Worm (Caenorhabditis elegans) whole organism, L2 larva: Measurements from ENCODE around the gene F54D5.4.
"Not testable (repeated sequence)": the region's sequence is repeated elsewhere in the genome, so short reads cannot be mapped to it uniquely, and the experiment has no call there.

Source experiments
- C34F6.9 ChIP-seq: fragments of 150-350 bp; optimal IDR thresholded peaks from 2 replicates; lab custom pipeline; 2014; ENCODE audit warnings: missing biosample characterization, missing genetic modification characterization
- F13H6.1 ChIP-seq: sonication (generic microtip); optimal IDR thresholded peaks from 2 replicates; lab custom pipeline; 2016; ENCODE audit warnings: missing genetic modification characterization, missing compliant biosample characterization
- Y55F3AM.14 ChIP-seq: fragments of 200-800 bp; sonication (Bioruptor generic); optimal IDR thresholded peaks from 2 replicates; lab custom pipeline; 2018; ENCODE audit warnings: mild to moderate bottlenecking, missing genetic modification characterization, missing compliant biosample characterization
- ZK546.5 ChIP-seq: sonication (generic microtip); optimal IDR thresholded peaks from 2 replicates; lab custom pipeline; 2017; ENCODE audit warnings: missing biosample characterization, missing genetic modification characterization
- aly-2 ChIP-seq: fragments of 150-350 bp; optimal IDR thresholded peaks from 2 replicates; lab custom pipeline; 2014; ENCODE audit warnings: missing biosample characterization, missing genetic modification characterization
- ceh-16 ChIP-seq: fragments of 150-350 bp; optimal IDR thresholded peaks from 2 replicates; lab custom pipeline; 2014; ENCODE audit warnings: missing biosample characterization, missing genetic modification characterization
- ceh-82 ChIP-seq: fragments of 150-350 bp; optimal IDR thresholded peaks from 2 replicates; lab custom pipeline; 2014; ENCODE audit warnings: missing biosample characterization, missing genetic modification characterization
- crh-2 ChIP-seq: sonication (generic microtip); optimal IDR thresholded peaks from 2 replicates; lab custom pipeline; 2017; ENCODE audit warnings: missing biosample characterization, missing genetic modification characterization
- dmd-4 ChIP-seq: sonication (generic microtip); optimal IDR thresholded peaks from 2 replicates; lab custom pipeline; 2017; ENCODE audit warnings: missing biosample characterization, missing genetic modification characterization
- egl-27 ChIP-seq: sonication (generic microtip); optimal IDR thresholded peaks from 3 replicates; lab custom pipeline; 2017; ENCODE audit warnings: missing biosample characterization, missing genetic modification reagents, missing genetic modification characterization
- fos-1 ChIP-seq: fragments of 150-350 bp; optimal IDR thresholded peaks from 2 replicates; lab custom pipeline; 2014; ENCODE audit warnings: missing biosample characterization, missing genetic modification characterization
- gmeb-1 ChIP-seq: fragments of 150-350 bp; optimal IDR thresholded peaks from 2 replicates; lab custom pipeline; 2014; ENCODE audit warnings: missing biosample characterization, missing genetic modification characterization
- lin-11 ChIP-seq: fragments of 150-350 bp; sonication (generic microtip); optimal IDR thresholded peaks from 2 replicates; lab custom pipeline; 2014; ENCODE audit warnings: missing biosample characterization, missing genetic modification characterization, inconsistent platforms, mixed read lengths
- lin-13 ChIP-seq: fragments of 150-350 bp; optimal IDR thresholded peaks from 2 replicates; lab custom pipeline; 2014; ENCODE audit warnings: missing biosample characterization, missing genetic modification reagents, missing genetic modification characterization
- lsy-2 ChIP-seq, 2 experiments: fragments of 150-350 bp in 1 of 2; sonication (generic microtip) in 1 of 2; optimal IDR thresholded peaks; 2 replicates each; lab custom pipeline; 2014 to 2017; ENCODE audit warnings: missing biosample characterization in 2 of 2, missing genetic modification characterization in 2 of 2
- mab-5 ChIP-seq: fragments of 150-350 bp; optimal IDR thresholded peaks from 2 replicates; lab custom pipeline; 2014; ENCODE audit warnings: missing biosample characterization, missing genetic modification characterization
- mbf-1 ChIP-seq: sonication (generic microtip); optimal IDR thresholded peaks from 2 replicates; lab custom pipeline; 2017; ENCODE audit warnings: missing biosample characterization, missing genetic modification characterization
- mdl-1 ChIP-seq, 2 experiments: fragments of 150-350 bp in 1 of 2; sonication (generic microtip) in 1 of 2; optimal IDR thresholded peaks; 2 replicates each; lab custom pipeline; 2017; ENCODE audit warnings: missing biosample characterization in 2 of 2, missing genetic modification characterization in 2 of 2
- nhr-11 ChIP-seq: fragments of 150-350 bp; optimal IDR thresholded peaks from 2 replicates; lab custom pipeline; 2014; ENCODE audit warnings: missing biosample characterization, missing genetic modification characterization
- nhr-129 ChIP-seq: fragments of 150-350 bp; optimal IDR thresholded peaks from 2 replicates; lab custom pipeline; 2014; ENCODE audit warnings: missing biosample characterization, missing genetic modification characterization
- nhr-21 ChIP-seq: fragments of 150-350 bp; optimal IDR thresholded peaks from 2 replicates; lab custom pipeline; 2014; ENCODE audit warnings: missing biosample characterization, missing genetic modification characterization
- nhr-23 ChIP-seq: fragments of 150-350 bp; optimal IDR thresholded peaks from 2 replicates; lab custom pipeline; 2014; ENCODE audit warnings: missing biosample characterization, missing genetic modification reagents, missing genetic modification characterization
- nhr-25 ChIP-seq: fragments of 150-350 bp; sonication (generic microtip); optimal IDR thresholded peaks from 3 replicates; lab custom pipeline; 2014; ENCODE audit warnings: missing biosample characterization, missing genetic modification characterization
- nhr-6 ChIP-seq: fragments of 150-350 bp; optimal IDR thresholded peaks from 2 replicates; lab custom pipeline; 2014; ENCODE audit warnings: missing biosample characterization, missing genetic modification characterization
- nhr-77 ChIP-seq: fragments of 150-350 bp; optimal IDR thresholded peaks from 2 replicates; lab custom pipeline; 2014; ENCODE audit warnings: missing biosample characterization, missing genetic modification characterization
- peb-1 ChIP-seq: fragments of 150-350 bp; optimal IDR thresholded peaks from 2 replicates; lab custom pipeline; 2014; ENCODE audit warnings: missing biosample characterization, missing genetic modification characterization
- sem-4 ChIP-seq: fragments of 150-350 bp; optimal IDR thresholded peaks from 2 replicates; lab custom pipeline; 2014; ENCODE audit warnings: missing biosample characterization, missing genetic modification reagents, missing genetic modification characterization
- skn-1 ChIP-seq: sonication (generic microtip); optimal IDR thresholded peaks from 2 replicates; lab custom pipeline; 2017; ENCODE audit warnings: missing biosample characterization, missing genetic modification characterization
- sma-3 ChIP-seq: sonication (generic microtip); optimal IDR thresholded peaks from 2 replicates; lab custom pipeline; 2016; ENCODE audit warnings: missing genetic modification reagents, missing genetic modification characterization, missing compliant biosample characterization
- sma-9 ChIP-seq, 2 experiments: fragments of 150-350 bp in 1 of 2; sonication (generic microtip) in 1 of 2; optimal IDR thresholded peaks; 2 replicates each; lab custom pipeline; 2014 to 2016; ENCODE audit warnings: missing genetic modification characterization in 2 of 2, mild to moderate bottlenecking in 1 of 2, missing biosample characterization in 1 of 2, missing compliant biosample characterization in 1 of 2, missing genetic modification reagents in 1 of 2, moderate library complexity in 1 of 2
- snpc-4 ChIP-seq: fragments of 150-350 bp; optimal IDR thresholded peaks from 2 replicates; lab custom pipeline; 2014; ENCODE audit warnings: missing biosample characterization, missing genetic modification characterization
- unc-39 ChIP-seq: fragments of 150-350 bp; optimal IDR thresholded peaks from 2 replicates; lab custom pipeline; 2014; ENCODE audit warnings: missing biosample characterization, missing genetic modification characterization
- unc-55 ChIP-seq: fragments of 150-350 bp; sonication (generic microtip); optimal IDR thresholded peaks from 3 replicates; lab custom pipeline; 2014; ENCODE audit warnings: missing biosample characterization, missing genetic modification reagents, missing genetic modification characterization
- unc-62 ChIP-seq: fragments of 150-350 bp; optimal IDR thresholded peaks from 2 replicates; lab custom pipeline; 2014; ENCODE audit warnings: missing biosample characterization, missing genetic modification reagents, missing genetic modification characterization
- zag-1 ChIP-seq: fragments of 150-350 bp; optimal IDR thresholded peaks from 2 replicates; lab custom pipeline; 2014; ENCODE audit warnings: missing biosample characterization, missing genetic modification characterization
- ztf-1 ChIP-seq: fragments of 200-800 bp; sonication (Bioruptor generic); conservative IDR thresholded peaks from 2 replicates; pipeline ENCODE4 v1.3.6; 2022; ENCODE audit warnings: missing genetic modification characterization, missing compliant biosample characterization
- ztf-11 ChIP-seq: sonication (generic microtip); optimal IDR thresholded peaks from 2 replicates; lab custom pipeline; 2017; ENCODE audit warnings: missing biosample characterization, missing genetic modification characterization
- ztf-4 ChIP-seq: fragments of 150-350 bp; optimal IDR thresholded peaks from 2 replicates; lab custom pipeline; 2014; ENCODE audit warnings: missing biosample characterization, missing genetic modification characterization

F54D5.4 gene

DNA sequence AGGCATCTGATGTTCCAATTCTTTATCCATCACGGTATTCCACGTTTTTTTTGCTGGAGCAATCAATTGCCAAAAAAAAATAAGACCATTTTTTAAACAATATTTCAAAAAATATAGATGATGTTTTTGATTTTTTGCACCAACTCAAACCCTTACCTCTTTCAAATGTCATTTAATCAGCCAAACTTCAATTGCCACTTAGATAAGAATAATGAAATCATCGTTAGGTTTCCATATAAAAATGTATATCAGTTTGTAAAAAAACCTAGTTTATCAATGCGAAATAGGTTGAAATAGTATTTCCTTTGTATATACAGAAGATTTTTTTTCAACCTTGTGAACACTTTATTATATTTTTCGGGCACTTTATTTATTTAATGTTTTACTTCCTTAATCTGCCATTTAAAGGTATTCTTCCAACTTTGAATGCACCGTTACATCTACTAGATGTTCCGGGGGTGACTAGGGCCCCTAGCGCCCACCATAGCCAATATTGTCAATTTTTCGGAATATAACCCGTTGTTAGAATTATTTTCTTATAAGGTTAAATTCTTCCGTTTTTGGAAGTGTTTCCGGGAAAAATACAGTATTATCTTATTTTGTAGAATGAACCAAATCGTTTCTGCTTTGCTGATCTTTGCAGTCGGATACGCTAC lies at the start of gene F54D5.4, which contains the start of gene F54D5.23:
TSS of gene F54D5.4 (plus strand) at position 606 of the 656 bp plus-strand sequence.
TSS of gene F54D5.23 (minus strand) at position 75 of the 656 bp plus-strand sequence.
- TF ChIP-seq sma-3 (GFP tag; lab: Kevin White, UChicago): no peak
- TF ChIP-seq Y55F3AM.14 (GFP tag; lab: Kevin White, UChicago): no peak
- peak; percentile 82 for TF ChIP-seq fos-1 (tag; lab: Kevin White, UChicago)
- no peak for TF ChIP-seq ceh-16 (tag; lab: Kevin White, UChicago)
- no peak for TF ChIP-seq ztf-4 (tag; lab: Kevin White, UChicago)
- TF ChIP-seq egl-27 (tag; lab: Kevin White, UChicago): no peak
- no peak for TF ChIP-seq sem-4

DNA sequence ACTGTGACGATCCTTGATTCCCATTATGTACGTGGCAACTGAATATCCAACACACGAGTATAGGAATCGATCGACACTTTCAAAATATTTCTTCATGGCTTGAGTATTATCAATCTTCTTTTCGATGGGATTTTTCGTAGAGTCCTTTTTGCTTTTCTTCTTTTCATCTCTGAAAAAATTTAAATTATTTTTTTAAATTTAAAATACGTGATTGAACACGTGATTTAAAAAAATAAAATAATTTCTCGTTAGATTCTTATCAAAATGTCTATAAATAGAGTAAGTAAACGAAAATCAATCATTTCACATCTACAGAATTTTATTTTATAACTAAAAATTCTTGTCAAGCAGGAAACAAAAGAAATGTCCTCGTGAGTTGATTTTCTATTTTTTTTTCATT lies 48.3 kb upstream of the F54D5.4 start, which contains the start of gene Y62F5A.10:
TSS of gene Y62F5A.10 (plus strand) at position 301 of the 400 bp plus-strand sequence.
- no peak for TF ChIP-seq aly-2
- no peak for TF ChIP-seq unc-55 (GFP tag; lab: Kevin White, UChicago)
- no peak for TF ChIP-seq nhr-23 (tag; lab: Kevin White, UChicago)

DNA sequence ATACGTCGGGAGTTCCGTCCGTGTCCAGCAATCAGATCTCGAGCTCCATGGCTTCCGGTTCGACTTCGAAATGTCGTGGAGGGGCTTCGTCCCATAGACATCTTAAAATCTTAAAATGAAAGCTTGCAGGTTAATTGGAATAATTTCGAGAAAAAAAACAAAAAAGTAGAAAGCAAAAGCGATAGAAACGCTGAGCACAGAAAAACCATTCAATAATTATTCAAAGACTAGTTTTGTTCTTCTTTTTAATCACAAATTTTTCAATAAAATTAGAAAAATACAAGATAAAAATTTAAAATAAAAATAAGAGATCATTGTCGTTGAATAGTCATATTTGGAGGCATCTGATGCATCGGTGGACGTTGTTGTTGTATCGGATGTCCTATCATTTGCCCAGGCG lies 42.7 kb upstream of the F54D5.4 start, which contains the start of gene age-1:
TSS of gene age-1 (minus strand) at position 101 of the 400 bp plus-strand sequence.
- no peak for TF ChIP-seq mab-5 (tag; lab: Kevin White, UChicago)
- TF ChIP-seq nhr-6 (tag; lab: Kevin White, UChicago): no peak
- no peak for TF ChIP-seq sma-3 (GFP tag; lab: Kevin White, UChicago)
- no peak for TF ChIP-seq egl-27 (tag; lab: Kevin White, UChicago)
- TF ChIP-seq dmd-4 (tag; lab: Kevin White, UChicago): no peak
- TF ChIP-seq fos-1 (tag; lab: Kevin White, UChicago): no peak
- no peak for TF ChIP-seq ceh-16 (tag; lab: Kevin White, UChicago)
- no peak for TF ChIP-seq nhr-25 (tag; lab: Kevin White, UChicago)
- no peak for TF ChIP-seq C34F6.9 (tag; lab: Kevin White, UChicago)
- TF ChIP-seq ztf-11 (tag; lab: Kevin White, UChicago): no peak

DNA sequence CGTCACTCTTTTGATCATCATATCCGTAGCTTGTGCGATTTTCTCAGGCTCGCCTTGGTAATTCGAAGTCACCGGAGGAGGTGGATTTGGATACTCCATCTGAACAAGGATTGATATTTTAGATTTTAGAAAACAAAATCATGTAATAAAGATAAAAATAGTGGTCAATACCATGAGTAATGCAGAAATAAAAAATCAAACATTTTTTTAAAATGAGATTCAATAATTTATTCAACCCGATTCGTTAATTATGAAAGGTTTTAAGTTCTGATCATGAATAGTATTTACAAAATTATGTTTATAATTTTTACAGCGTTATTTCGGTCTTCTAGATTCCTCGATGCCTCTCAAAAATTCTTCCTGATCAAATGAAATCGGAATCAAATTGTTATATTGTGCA lies 35.9 kb upstream of the F54D5.4 start, which contains the start of gene mdt-8:
TSS of gene mdt-8 (minus strand) at position 101 of the 400 bp plus-strand sequence.
- TF ChIP-seq nhr-23 (tag; lab: Kevin White, UChicago) (no peak), nhr-6 (tag; lab: Kevin White, UChicago) (no peak), zag-1 (tag; lab: Kevin White, UChicago) (no peak), unc-62 (GFP tag; lab: Kevin White, UChicago) (no peak), F13H6.1 (tag; lab: Kevin White, UChicago) (no peak), unc-39 (no peak), peb-1 (tag; lab: Kevin White, UChicago) (no peak), lsy-2 (tag; optimal IDR thresholded peaks at IDR 0.05; lab: Kevin White, UChicago) (no peak), C34F6.9 (tag; lab: Kevin White, UChicago) (no peak), nhr-77 (no peak), lin-13 (GFP tag; lab: Kevin White, UChicago) (no peak), nhr-129 (no peak), nhr-11 (tag; lab: Kevin White, UChicago) (no peak), ztf-1 (GFP tag; lab: Robert Waterston, UW) (no peak), sem-4 (no peak), unc-55 (GFP tag; lab: Kevin White, UChicago) (no peak), mbf-1 (tag; lab: Kevin White, UChicago) (no peak), ceh-16 (tag; lab: Kevin White, UChicago) (no peak), skn-1 (tag; lab: Kevin White, UChicago) (no peak)
- TF ChIP-seq, all 48 proteins: peak for 0

DNA sequence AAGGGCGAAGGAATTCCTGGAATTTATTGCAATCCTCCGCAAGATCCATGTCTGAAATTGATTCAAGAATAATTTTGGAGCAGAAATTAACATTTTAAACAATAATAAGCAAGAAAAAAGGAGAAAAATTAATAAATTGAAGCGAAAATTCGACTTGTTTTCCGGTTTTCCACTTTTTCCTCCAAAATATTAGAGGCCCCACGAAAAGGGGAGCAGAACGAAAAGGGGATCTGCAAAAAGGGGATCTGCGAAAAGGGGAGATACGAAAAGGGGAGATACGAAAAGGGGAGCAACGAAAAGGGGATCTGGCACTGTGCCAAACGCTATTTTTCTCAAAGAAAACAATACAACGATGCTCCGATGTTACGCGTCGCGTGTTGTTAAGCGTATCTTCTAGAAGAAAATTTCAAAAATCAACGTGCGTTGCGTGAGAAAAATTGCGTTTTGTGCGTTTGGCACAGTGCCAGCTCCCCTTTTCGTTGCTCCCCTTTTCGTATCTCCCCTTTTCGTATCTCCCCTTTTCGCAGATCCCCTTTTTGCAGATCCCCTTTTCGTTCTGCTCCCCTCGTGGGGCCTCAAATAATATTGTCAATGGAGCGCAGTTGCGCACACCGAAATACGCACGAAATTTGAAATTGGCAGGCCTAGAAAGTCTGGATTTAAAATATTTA lies 35.1 kb upstream of the F54D5.4 start, which contains the start of gene Y62F5A.12:
TSS of gene Y62F5A.12 (minus strand) at position 51 of the 671 bp plus-strand sequence.
- TF ChIP-seq snpc-4 (tag; lab: Kevin White, UChicago) (peak; percentile 10), zag-1 (tag; lab: Kevin White, UChicago) (peak; percentile 2), mdl-1 (tag; optimal IDR thresholded peaks at IDR 0.05; lab: Kevin White, UChicago) (peak in 1 of 2 experiments; percentile 58), ztf-4 (tag; lab: Kevin White, UChicago) (peak; percentile 49), lsy-2 (tag; optimal IDR thresholded peaks at IDR 0.05; lab: Kevin White, UChicago) (peak; percentile 59 to 81), unc-55 (GFP tag; lab: Kevin White, UChicago) (peak; percentile 68), ZK546.5 (tag; lab: Kevin White, UChicago) (peak; percentile 38), nhr-6 (tag; lab: Kevin White, UChicago) (peak; percentile 5), nhr-21 (tag; lab: Kevin White, UChicago) (peak; percentile 54), sma-9 (GFP tag; optimal IDR thresholded peaks at IDR 0.05; lab: Kevin White, UChicago) (peak; percentile 88), egl-27 (tag; lab: Kevin White, UChicago) (peak; percentile 64), mab-5 (tag; lab: Kevin White, UChicago) (peak; percentile 5), sma-3 (GFP tag; lab: Kevin White, UChicago) (peak; percentile 94), sem-4 (peak; percentile 50), Y55F3AM.14 (GFP tag; lab: Kevin White, UChicago) (peak; percentile 73), nhr-129 (peak; percentile 69), C34F6.9 (tag; lab: Kevin White, UChicago) (peak; percentile 62), lin-11 (peak; percentile 39), ceh-82 (tag; lab: Kevin White, UChicago) (peak; percentile 65), gmeb-1 (tag; lab: Kevin White, UChicago) (peak; percentile 86), fos-1 (tag; lab: Kevin White, UChicago) (peak; percentile 12), lin-13 (GFP tag; lab: Kevin White, UChicago) (peak; percentile 88), crh-2 (tag; lab: Kevin White, UChicago) (peak; percentile 71), F13H6.1 (tag; lab: Kevin White, UChicago) (peak; percentile 89), nhr-25 (tag; lab: Kevin White, UChicago) (peak; percentile 52)
- not testable (repeated sequence) for TF ChIP-seq sma-9 (tag; optimal IDR thresholded peaks at IDR 0.05; lab: Kevin White, UChicago)
